Worm (Caenorhabditis elegans) whole organism, L3 larva: ENCODE measurements around the gene Y17D7B.4.

ENCODE experiments used
- ceh-82 ChIP-seq: fragments of 150-350 bp; optimal IDR thresholded peaks from 2 replicates; lab custom pipeline; 2014; ENCODE audit warnings: missing biosample characterization, missing genetic modification characterization
- lin-15B ChIP-seq: fragments of 150-350 bp; optimal IDR thresholded peaks from 2 replicates; lab custom pipeline; 2014; ENCODE audit warnings: missing biosample characterization, missing genetic modification characterization
- ztf-11 ChIP-seq: fragments of 150-350 bp; optimal IDR thresholded peaks from 2 replicates; lab custom pipeline; 2014; ENCODE audit warnings: missing biosample characterization, missing genetic modification characterization

DNA sequence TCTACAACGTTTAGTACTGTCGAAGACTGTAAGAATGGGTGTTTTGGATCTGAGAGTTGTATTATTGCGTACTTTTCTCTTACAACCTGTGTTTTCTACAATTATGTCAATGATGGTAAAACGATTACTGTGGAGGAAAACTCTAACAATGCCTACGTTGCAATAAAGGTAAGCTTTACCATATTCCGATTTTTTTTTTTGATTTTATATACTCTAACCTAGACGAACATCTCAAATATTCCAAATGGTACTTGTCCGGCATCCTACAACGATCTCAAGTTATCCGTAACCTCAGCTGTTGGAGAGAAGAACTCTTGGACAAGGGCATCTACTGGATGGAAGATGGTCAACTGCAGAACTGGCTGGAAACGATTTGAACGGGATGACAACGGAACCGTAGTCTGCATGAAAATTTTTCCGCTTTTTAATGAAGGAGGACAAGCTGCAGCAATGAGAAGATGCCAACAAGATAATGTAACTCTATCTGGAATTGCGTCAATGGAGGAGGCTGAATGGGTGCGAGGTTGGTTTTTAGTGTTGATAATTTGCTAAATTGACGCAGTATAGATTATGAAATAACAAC lies 4.6 kb downstream of the Y17D7B.4 start:
- TF ChIP-seq lin-15B (tag; lab: Kevin White, UChicago) (no peak), ztf-11 (no peak), ceh-82 (tag; lab: Kevin White, UChicago) (no peak)
